Worm (Caenorhabditis elegans) whole organism, midembryonic: ENCODE results near the gene rpl-3.

Experiments
- cog-1 ChIP-seq: sonication (generic microtip); optimal IDR thresholded peaks from 2 replicates; lab custom pipeline; 2016; ENCODE audit warnings: missing genetic modification characterization, missing compliant biosample characterization
- tab-1 ChIP-seq: fragments of 200-800 bp; sonication (Bioruptor generic); IDR thresholded peaks from 2 replicates; pipeline ENCODE4 v1.3.6; 2022; ENCODE audit warnings: missing genetic modification characterization, missing compliant biosample characterization

ce11 chrIII:3867378-3867904 is at the start of gene rpl-3:
- peak; percentile 88; the same call in 1 of the 2 replicates for TF ChIP-seq tab-1 (GFP tag; lab: Robert Waterston, UW)
- TF ChIP-seq cog-1 (tag; lab: Kevin White, UChicago), result peak; percentile 100
